Worm (Caenorhabditis elegans): ENCODE measurements around the gene lex-1.

Gene lex-1

ce11 chrIV:12036924-12037323 is 42.3 kb upstream of the lex-1 start (continued):
- no peak for TF ChIP-seq sdz-12 (GFP tag; optimal IDR thresholded peaks at IDR 0.05)
- TF ChIP-seq hlh-30 (tag; optimal IDR thresholded peaks at IDR 0.05; ENCODE audit: insufficient read depth): peak; percentile 5
- no peak for TF ChIP-seq Y48G9A.11 (GFP tag; IDR thresholded peaks at IDR 0.05)
- TF ChIP-seq hlh-11 (tag; optimal IDR thresholded peaks at IDR 0.05): no peak
- TF ChIP-seq nhr-77 (tag; optimal IDR thresholded peaks at IDR 0.05): peak; percentile 34
- TF ChIP-seq duxl-1 (tag; optimal IDR thresholded peaks at IDR 0.05; ENCODE audit: poor library complexity): peak; percentile 4
- peak; percentile 73 for TF ChIP-seq mep-1 (tag; optimal IDR thresholded peaks at IDR 0.05)
- no peak for TF ChIP-seq lin-39 (tag; optimal IDR thresholded peaks at IDR 0.05)
- no peak for TF ChIP-seq ctbp-1 (GFP tag; IDR thresholded peaks at IDR 0.05)
- TF ChIP-seq ztf-11 (tag; optimal IDR thresholded peaks at IDR 0.05): no peak
- no peak for TF ChIP-seq daf-12 (tag; optimal IDR thresholded peaks at IDR 0.05)
- TF ChIP-seq set-16 (GFP tag; IDR thresholded peaks at IDR 0.05): no peak
- TF ChIP-seq mdl-1 (tag; optimal IDR thresholded peaks at IDR 0.05): no peak
- peak in 1 of 2 experiments; percentile 76 for TF ChIP-seq lsy-2 (tag; optimal IDR thresholded peaks at IDR 0.05)
- peak; percentile 23 for TF ChIP-seq mes-2 (tag; optimal IDR thresholded peaks at IDR 0.05; ENCODE audit: poor library complexity, severe bottlenecking)
- 0 out of 4 replicates have a peak, but pooled peaks of 1 of the 2 experiments have one; percentile 12 for TF ChIP-seq madf-5 (GFP tag; IDR thresholded peaks at IDR 0.05)
- TF ChIP-seq lin-13 (GFP tag; optimal IDR thresholded peaks at IDR 0.05): no peak
- no peak for TF ChIP-seq Y75B8A.6 (GFP tag; IDR thresholded peaks at IDR 0.05)
- no peak for TF ChIP-seq zag-1 (tag; optimal IDR thresholded peaks at IDR 0.05)
- no peak for TF ChIP-seq spr-3 (GFP tag; optimal IDR thresholded peaks at IDR 0.05)
- TF ChIP-seq snpc-4 (tag; optimal IDR thresholded peaks at IDR 0.05): no peak

ce11 chrIV:12040431-12040830 is 38.8 kb upstream of the lex-1 start:
- TF ChIP-seq gei-8 (GFP tag; optimal IDR thresholded peaks at IDR 0.05): no peak
- peak; percentile 30 for TF ChIP-seq mxl-3 (GFP tag; optimal IDR thresholded peaks at IDR 0.05)
- TF ChIP-seq ztf-7 (tag; optimal IDR thresholded peaks at IDR 0.05): no peak
- no peak for TF ChIP-seq nhr-41 (GFP tag; IDR thresholded peaks at IDR 0.05)
- TF ChIP-seq dve-1 (tag; optimal IDR thresholded peaks at IDR 0.05; ENCODE audit: insufficient read depth): peak; percentile 0
- no peak for TF ChIP-seq ZK546.5 (tag; optimal IDR thresholded peaks at IDR 0.05)
- TF ChIP-seq zag-1 (tag; optimal IDR thresholded peaks at IDR 0.05): no peak
- no peak for TF ChIP-seq mep-1 (tag; optimal IDR thresholded peaks at IDR 0.05)
- no peak for TF ChIP-seq spr-3 (GFP tag; optimal IDR thresholded peaks at IDR 0.05)
- no peak for TF ChIP-seq saeg-2 (GFP tag; IDR thresholded peaks at IDR 0.05)
- TF ChIP-seq unc-130 (GFP tag; optimal IDR thresholded peaks at IDR 0.05): no peak
- TF ChIP-seq dmd-6 (GFP tag; IDR thresholded peaks at IDR 0.05): no peak
- TF ChIP-seq dmd-9 (GFP tag; IDR thresholded peaks at IDR 0.05): no peak
- TF ChIP-seq duxl-1 (tag; optimal IDR thresholded peaks at IDR 0.05; ENCODE audit: poor library complexity): no peak
- no peak for TF ChIP-seq mdl-1 (tag; optimal IDR thresholded peaks at IDR 0.05)
- no peak for TF ChIP-seq lin-13 (GFP tag; optimal IDR thresholded peaks at IDR 0.05)
- no peak for TF ChIP-seq F44E2.7 (GFP tag; IDR thresholded peaks at IDR 0.05)
- no peak for TF ChIP-seq ceh-28 (tag; optimal IDR thresholded peaks at IDR 0.05)
- TF ChIP-seq hlh-30 (tag; optimal IDR thresholded peaks at IDR 0.05; ENCODE audit: insufficient read depth): peak; percentile 81
- no peak for TF ChIP-seq pqm-1 (tag; optimal IDR thresholded peaks at IDR 0.05)
- TF ChIP-seq hlh-11 (tag; optimal IDR thresholded peaks at IDR 0.05): peak; percentile 39
- no peak for TF ChIP-seq tra-1 (GFP tag; IDR thresholded peaks at IDR 0.05)
- TF ChIP-seq lin-15B (tag; optimal IDR thresholded peaks at IDR 0.05): no peak
- no peak for TF ChIP-seq nhr-76 (tag; optimal IDR thresholded peaks at IDR 0.05)
- TF ChIP-seq nhr-28 (tag; optimal IDR thresholded peaks at IDR 0.05): peak; percentile 44
- no peak for TF ChIP-seq ztf-11 (tag; optimal IDR thresholded peaks at IDR 0.05)
- TF ChIP-seq set-16 (GFP tag; IDR thresholded peaks at IDR 0.05): no peak
- TF ChIP-seq F10B5.3 (tag; optimal IDR thresholded peaks at IDR 0.05): no peak
- no peak for TF ChIP-seq lim-7 (GFP tag; IDR thresholded peaks at IDR 0.05)
- TF ChIP-seq daf-16 (GFP tag; optimal IDR thresholded peaks at IDR 0.05): no peak
- peak; percentile 36 for TF ChIP-seq daf-16 (tag; optimal IDR thresholded peaks at IDR 0.05)
- no peak for TF ChIP-seq zip-11 (GFP tag; IDR thresholded peaks at IDR 0.05)
- no peak for TF ChIP-seq nhr-10 (tag; optimal IDR thresholded peaks at IDR 0.05)
- TF ChIP-seq daf-8 (GFP tag; IDR thresholded peaks at IDR 0.05): no peak
- no peak for TF ChIP-seq hif-1 (tag; optimal IDR thresholded peaks at IDR 0.05)
- TF ChIP-seq php-3 (GFP tag; IDR thresholded peaks at IDR 0.05): no peak
- TF ChIP-seq egl-43 (GFP tag; IDR thresholded peaks at IDR 0.05): no peak
- TF ChIP-seq unc-62 (GFP tag; optimal IDR thresholded peaks at IDR 0.05 in 1 of 2): peak in 1 of 2 experiments; percentile 43
- no peak for TF ChIP-seq unc-62 (tag; optimal IDR thresholded peaks at IDR 0.05)
